Worm (Caenorhabditis elegans) whole organism, L4 larva: Measurements from ENCODE around the gene K10D6.3.

Experiments used
- F10B5.3 ChIP-seq: sonication (generic microtip); optimal IDR thresholded peaks from 2 replicates; lab custom pipeline; 2016; ENCODE audit warnings: mild to moderate bottlenecking, missing genetic modification characterization, missing compliant biosample characterization
- F44E2.7 ChIP-seq: fragments of 200-800 bp; sonication (Bioruptor generic); IDR thresholded peaks from 2 replicates; pipeline ENCODE4 v2.1.2; 2022; ENCODE audit warnings: missing genetic modification characterization, missing compliant biosample characterization
- T20F7.1 ChIP-seq: fragments of 200-800 bp; sonication (Bioruptor generic); optimal IDR thresholded peaks from 2 replicates; lab custom pipeline; 2018; ENCODE audit warnings: mild to moderate bottlenecking, missing genetic modification characterization, missing compliant biosample characterization
- aha-1 ChIP-seq: fragments of 150-350 bp; peaks from one replicate; lab custom pipeline; 2014; ENCODE audit warnings: missing biosample characterization, missing genetic modification characterization
- ama-1 ChIP-seq: fragments of 150-350 bp; optimal IDR thresholded peaks from 2 replicates; lab custom pipeline; 2014; ENCODE audit warnings: inconsistent platforms, mixed read lengths
- ceh-20 ChIP-seq: fragments of 200-800 bp; sonication (Bioruptor generic); IDR thresholded peaks from 2 replicates; pipeline ENCODE4 v1.3.6; 2022; ENCODE audit warnings: missing genetic modification reagents, missing genetic modification characterization, missing compliant biosample characterization
- ceh-32 ChIP-seq: sonication (generic microtip); optimal IDR thresholded peaks from 2 replicates; lab custom pipeline; 2016; ENCODE audit warnings: mild to moderate bottlenecking, missing genetic modification characterization, missing compliant biosample characterization; ENCODE audit not compliant: poor library complexity
- ces-1 ChIP-seq: fragments of 150-350 bp; sonication (generic microtip); optimal IDR thresholded peaks from 4 replicates; lab custom pipeline; 2014; ENCODE audit warnings: missing biosample characterization, missing genetic modification reagents, missing genetic modification characterization
- cey-2 ChIP-seq: sonication (generic microtip); optimal IDR thresholded peaks from 3 replicates; lab custom pipeline; 2017; ENCODE audit warnings: missing genetic modification characterization, mild to moderate bottlenecking, missing compliant biosample characterization, antibody characterized with exemption, borderline replicate concordance; ENCODE audit not compliant: insufficient read depth
- daf-12 ChIP-seq: fragments of 150-350 bp; optimal IDR thresholded peaks from 2 replicates; lab custom pipeline; 2014; ENCODE audit warnings: missing biosample characterization, missing genetic modification reagents, missing genetic modification characterization
- daf-16 ChIP-seq, 3 experiments: sonication (generic microtip); optimal IDR thresholded peaks; 2 replicates each; lab custom pipeline; 2016 to 2017; ENCODE audit warnings: missing genetic modification characterization in 3 of 3, missing genetic modification reagents in 3 of 3, mild to moderate bottlenecking in 2 of 3, missing compliant biosample characterization in 2 of 3, missing biosample characterization in 1 of 3, moderate library complexity in 1 of 3
- dmd-6 ChIP-seq: fragments of 200-800 bp; sonication (Bioruptor generic); IDR thresholded peaks from 2 replicates; pipeline ENCODE4 v1.3.6; 2022; ENCODE audit warnings: missing genetic modification reagents, missing genetic modification characterization, missing compliant biosample characterization
- dve-1 ChIP-seq: sonication (generic microtip); optimal IDR thresholded peaks from 2 replicates; lab custom pipeline; 2017; ENCODE audit warnings: antibody characterized with exemption, mild to moderate bottlenecking, missing genetic modification characterization, missing compliant biosample characterization; ENCODE audit not compliant: insufficient read depth
- egl-27 ChIP-seq: sonication (generic microtip); optimal IDR thresholded peaks from 3 replicates; lab custom pipeline; 2017; ENCODE audit warnings: missing biosample characterization, missing genetic modification reagents, missing genetic modification characterization
- fkh-10 ChIP-seq: fragments of 150-350 bp; optimal IDR thresholded peaks from 2 replicates; lab custom pipeline; 2014; ENCODE audit warnings: missing biosample characterization, missing genetic modification reagents, missing genetic modification characterization
- hif-1 ChIP-seq, 2 experiments: sonication (generic microtip); optimal IDR thresholded peaks; 2 replicates each; lab custom pipeline; 2016 to 2017; ENCODE audit warnings: missing compliant biosample characterization in 2 of 2, missing genetic modification characterization in 2 of 2, missing genetic modification reagents in 2 of 2, missing genotype in 2 of 2, mild to moderate bottlenecking in 1 of 2
- hlh-11 ChIP-seq: fragments of 200-800 bp; sonication (Bioruptor generic); optimal IDR thresholded peaks from 2 replicates; lab custom pipeline; 2018; ENCODE audit warnings: mild to moderate bottlenecking, missing genetic modification characterization, missing compliant biosample characterization
- hlh-30 ChIP-seq: sonication (generic microtip); optimal IDR thresholded peaks from 2 replicates; lab custom pipeline; 2017; ENCODE audit warnings: antibody characterized with exemption, mild to moderate bottlenecking, missing genetic modification characterization, missing compliant biosample characterization; ENCODE audit not compliant: insufficient read depth
- jun-1 ChIP-seq: fragments of 150-350 bp; optimal IDR thresholded peaks from 2 replicates; lab custom pipeline; 2014; ENCODE audit warnings: missing biosample characterization, missing genetic modification reagents, missing genetic modification characterization
- lim-7 ChIP-seq: fragments of 200-800 bp; sonication (Bioruptor generic); IDR thresholded peaks from 2 replicates; pipeline ENCODE4 v1.3.6; 2022; ENCODE audit warnings: missing genetic modification characterization, missing compliant biosample characterization
- lin-39 ChIP-seq: fragments of 150-350 bp; optimal IDR thresholded peaks from 2 replicates; lab custom pipeline; 2014; ENCODE audit warnings: missing biosample characterization, missing genetic modification reagents, missing genetic modification characterization
- lir-3 ChIP-seq: sonication (generic microtip); optimal IDR thresholded peaks from 2 replicates; lab custom pipeline; 2016; ENCODE audit warnings: mild to moderate bottlenecking, missing genetic modification characterization, missing compliant biosample characterization
- lsy-2 ChIP-seq, 2 experiments: fragments of 150-350 bp in 1 of 2; sonication (generic microtip) in 1 of 2; optimal IDR thresholded peaks; 2 replicates each; lab custom pipeline; 2014 to 2017; ENCODE audit warnings: missing biosample characterization in 2 of 2, missing genetic modification characterization in 2 of 2
- mep-1 ChIP-seq: fragments of 150-350 bp; sonication (generic microtip); optimal IDR thresholded peaks from 3 replicates; lab custom pipeline; 2014; ENCODE audit warnings: missing biosample characterization, missing genetic modification characterization
- mes-2 ChIP-seq: sonication (generic microtip); optimal IDR thresholded peaks from 2 replicates; lab custom pipeline; 2016; ENCODE audit warnings: missing genotype, mild to moderate bottlenecking, missing genetic modification characterization, missing compliant biosample characterization; ENCODE audit not compliant: poor library complexity, severe bottlenecking
- nhr-11 ChIP-seq: fragments of 150-350 bp; optimal IDR thresholded peaks from 2 replicates; lab custom pipeline; 2014; ENCODE audit warnings: missing biosample characterization, missing genetic modification characterization
- nhr-111 ChIP-seq: fragments of 200-800 bp; sonication (Bioruptor generic); optimal IDR thresholded peaks from 2 replicates; lab custom pipeline; 2018; ENCODE audit warnings: mild to moderate bottlenecking, missing genetic modification characterization, missing compliant biosample characterization
- nhr-237 ChIP-seq: sonication (generic microtip); optimal IDR thresholded peaks from 2 replicates; lab custom pipeline; 2017; ENCODE audit warnings: missing biosample characterization, missing genetic modification characterization
- nhr-28 ChIP-seq: fragments of 150-350 bp; optimal IDR thresholded peaks from 2 replicates; lab custom pipeline; 2014; ENCODE audit warnings: missing biosample characterization, missing genetic modification characterization
- nhr-42 ChIP-seq: fragments of 200-800 bp; sonication (Bioruptor generic); IDR thresholded peaks from 2 replicates; pipeline ENCODE4 v1.3.6; 2022; ENCODE audit warnings: missing genetic modification characterization, missing compliant biosample characterization
- nhr-48 ChIP-seq: sonication (generic microtip); optimal IDR thresholded peaks from 2 replicates; lab custom pipeline; 2016; ENCODE audit warnings: mild to moderate bottlenecking, missing genetic modification characterization, missing compliant biosample characterization
- nhr-6 ChIP-seq: fragments of 150-350 bp; optimal IDR thresholded peaks from 2 replicates; lab custom pipeline; 2014; ENCODE audit warnings: missing biosample characterization, missing genetic modification characterization
- pha-4 ChIP-seq, 2 experiments: fragments of 150-350 bp in 1 of 2; fragments of 200-800 bp in 1 of 2; sonication (Bioruptor generic) in 1 of 2; IDR thresholded peaks in 1 of 2; optimal IDR thresholded peaks in 1 of 2; 2 replicates each; pipeline versions ENCODE4 v1.3.6 to Lab custom; 2014 to 2022; ENCODE audit warnings: missing genetic modification characterization in 2 of 2, missing genetic modification reagents in 2 of 2, missing biosample characterization in 1 of 2, missing compliant biosample characterization in 1 of 2
- pqm-1 ChIP-seq: sonication (generic microtip); optimal IDR thresholded peaks from 2 replicates; lab custom pipeline; 2017; ENCODE audit warnings: missing biosample characterization, missing genetic modification characterization
- rbr-2 ChIP-seq: sonication (generic microtip); optimal IDR thresholded peaks from 2 replicates; lab custom pipeline; 2016; ENCODE audit warnings: missing genotype, missing genetic modification characterization, missing compliant biosample characterization
- saeg-2 ChIP-seq: fragments of 200-800 bp; sonication (Bioruptor generic); IDR thresholded peaks from 2 replicates; pipeline ENCODE4 v1.3.6; 2022; ENCODE audit warnings: missing genetic modification reagents, missing genetic modification characterization, missing compliant biosample characterization
- set-16 ChIP-seq: fragments of 200-800 bp; sonication (Bioruptor generic); IDR thresholded peaks from 2 replicates; pipeline ENCODE4 v1.3.6; 2022; ENCODE audit warnings: missing genetic modification reagents, missing genetic modification characterization, missing compliant biosample characterization
- snpc-4 ChIP-seq: fragments of 150-350 bp; optimal IDR thresholded peaks from 2 replicates; lab custom pipeline; 2014; ENCODE audit warnings: missing biosample characterization, missing genetic modification characterization
- unc-39 ChIP-seq: sonication (generic microtip); optimal IDR thresholded peaks from 2 replicates; lab custom pipeline; 2017; ENCODE audit warnings: missing biosample characterization, missing genetic modification characterization
- unc-62 ChIP-seq, 3 experiments: fragments of 150-350 bp in 1 of 3; sonication (generic microtip); optimal IDR thresholded peaks in 2 of 3; peaks in 1 of 3; 1 replicate in 1 of 3; 2 replicates in 2 of 3; lab custom pipeline; 2014 to 2017; ENCODE audit warnings: missing biosample characterization in 3 of 3, missing genetic modification characterization in 3 of 3, missing genetic modification reagents in 3 of 3, missing genotype in 1 of 3
- zfp-3 ChIP-seq: fragments of 200-800 bp; sonication (Bioruptor generic); conservative IDR thresholded peaks from 2 replicates; pipeline ENCODE4 v1.3.6; 2022; ENCODE audit warnings: missing genetic modification reagents, missing genetic modification characterization, missing compliant biosample characterization
- zip-2 ChIP-seq: fragments of 150-350 bp; optimal IDR thresholded peaks from 2 replicates; lab custom pipeline; 2014; ENCODE audit warnings: missing biosample characterization, missing genetic modification characterization
- ztf-11 ChIP-seq: fragments of 150-350 bp; optimal IDR thresholded peaks from 2 replicates; lab custom pipeline; 2014; ENCODE audit warnings: missing biosample characterization, missing genetic modification characterization

K10D6.3 gene

DNA sequence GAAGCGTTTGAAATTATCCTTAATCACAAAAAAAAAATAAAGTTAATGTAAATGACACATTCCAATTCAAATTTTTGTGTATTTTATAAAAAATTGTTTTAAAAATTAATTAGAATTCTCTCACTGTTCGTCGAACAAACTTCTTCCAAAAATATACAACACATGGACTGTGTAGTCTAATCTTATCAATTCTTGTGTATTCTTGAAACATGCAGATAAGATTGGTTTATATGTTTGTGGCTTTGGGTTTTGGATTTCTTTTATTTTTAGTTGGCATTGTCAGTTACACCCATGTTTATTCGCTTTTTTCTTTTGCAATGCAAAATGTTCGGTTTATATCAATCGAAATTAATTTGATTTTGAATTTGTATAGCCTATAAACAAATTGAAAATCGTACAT lies 20.0 kb downstream of the K10D6.3 start:
- TF ChIP-seq zip-2 (tag; lab: Kevin White, UChicago) (no peak), nhr-28 (peak; percentile 54)

- TF ChIP-seq nhr-237: no peak
- no peak for TF ChIP-seq rbr-2
- no peak for TF ChIP-seq F44E2.7
- no peak for TF ChIP-seq nhr-111
- TF ChIP-seq saeg-2 (GFP tag; lab: Robert Waterston, UW): no peak
- TF ChIP-seq daf-12: no peak
- TF ChIP-seq F10B5.3: no peak
- TF ChIP-seq cey-2: no peak
- no peak for TF ChIP-seq dve-1 (tag; lab: Kevin White, UChicago)
- TF ChIP-seq zfp-3 (GFP tag; lab: Robert Waterston, UW): no peak
- TF ChIP-seq nhr-48: no peak
- TF ChIP-seq hif-1 (tag; optimal IDR thresholded peaks at IDR 0.05; lab: Kevin White, UChicago): no peak
- no peak for TF ChIP-seq ztf-11 (tag; lab: Kevin White, UChicago)
- no peak for TF ChIP-seq set-16
- no peak for TF ChIP-seq mes-2 (tag; lab: Kevin White, UChicago)
- TF ChIP-seq nhr-6 (tag; lab: Kevin White, UChicago): no peak
These were observed 20.5 kb downstream of the K10D6.3 start, which contains the start of gene T19B10.2 for ce11 chrV:11220936-11221335. T19B10.2 (plus strand) TSS chrV:11221302.

ce11 chrV:11223698-11224097 lies 23.3 kb downstream of the K10D6.3 start:
- peak in 1 of 2 experiments; percentile 91 for TF ChIP-seq unc-62 (GFP tag; optimal IDR thresholded peaks at IDR 0.05 in 1 of 2; lab: Kevin White, UChicago)
- no peak for TF ChIP-seq unc-62 (tag; optimal IDR thresholded peaks at IDR 0.05; lab: Kevin White, UChicago)
- TF ChIP-seq nhr-42: no peak
- TF ChIP-seq nhr-48: no peak
- no peak for TF ChIP-seq egl-27
- TF ChIP-seq pqm-1 (tag; lab: Kevin White, UChicago): no peak
- TF ChIP-seq, all 104 proteins: peak for 1

DNA sequence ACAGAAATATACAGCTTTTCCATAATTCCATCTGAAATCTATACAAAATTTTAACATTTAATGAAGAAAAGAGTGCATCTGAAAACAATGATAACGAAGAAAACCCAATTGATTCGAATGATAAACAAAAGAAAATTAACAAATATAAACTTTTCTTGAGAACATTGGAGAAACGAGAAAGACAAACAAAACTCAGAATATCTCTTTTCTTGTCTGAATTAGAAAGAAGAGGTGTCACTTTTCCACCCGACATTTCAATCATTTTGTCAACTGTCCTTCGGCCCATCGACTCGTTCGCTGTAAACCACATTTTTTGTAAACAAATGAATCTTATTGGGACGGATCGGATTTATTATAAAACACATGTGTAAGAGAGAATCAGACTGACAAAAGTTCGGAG lies 25.6 kb downstream of the K10D6.3 start, which contains the start of gene bgal-1:
Gene bgal-1, minus strand, starts transcription at position 38 of the 400 bp plus-strand sequence.
- TF ChIP-seq ama-1 (lab: Kevin White, UChicago) (peak; percentile 92), mep-1 (tag; lab: Kevin White, UChicago) (peak; percentile 53), hlh-30 (tag; lab: Kevin White, UChicago) (peak; percentile 4), lin-39 (tag; lab: Kevin White, UChicago) (no peak), jun-1 (tag; lab: Kevin White, UChicago) (no peak), ces-1 (no peak), unc-39 (no peak), zip-2 (tag; lab: Kevin White, UChicago) (no peak), dmd-6 (GFP tag; lab: Robert Waterston, UW) (no peak), dve-1 (tag; lab: Kevin White, UChicago) (peak; percentile 43), F10B5.3 (peak; percentile 4), lim-7 (no peak), lir-3 (no peak), snpc-4 (tag; lab: Kevin White, UChicago) (no peak), aha-1 (tag; lab: Kevin White, UChicago) (no peak), hlh-11 (peak; percentile 13), lsy-2 (tag; optimal IDR thresholded peaks at IDR 0.05; lab: Kevin White, UChicago) (peak in 1 of 2 experiments; percentile 55), T20F7.1 (no peak), ceh-20 (GFP tag; lab: Robert Waterston, UW) (no peak), fkh-10 (GFP tag; lab: Kevin White, UChicago) (no peak), nhr-11 (no peak), zfp-3 (GFP tag; lab: Robert Waterston, UW) (no peak), ceh-32 (tag; lab: Kevin White, UChicago) (no peak), daf-16 (GFP tag; optimal IDR thresholded peaks at IDR 0.05; lab: Kevin White, UChicago) (peak in 1 of 2 experiments; percentile 72), daf-16 (tag; optimal IDR thresholded peaks at IDR 0.05; lab: Kevin White, UChicago) (peak; percentile 28), pha-4 (GFP tag; IDR thresholded peaks at IDR 0.05; lab: Robert Waterston, UW) (peak; percentile 6; the same call in 1 of the 2 replicates), pha-4 (tag; optimal IDR thresholded peaks at IDR 0.05; lab: Kevin White, UChicago) (no peak), saeg-2 (GFP tag; lab: Robert Waterston, UW) (no peak)
